Worm (Caenorhabditis elegans) whole organism, midembryonic: ENCODE results near the gene efn-4.

ENCODE experiments used
- T22C8.4 ChIP-seq: fragments of 200-800 bp; sonication (Bioruptor generic); IDR thresholded peaks from 2 replicates; pipeline ENCODE4 v1.3.6; 2022; ENCODE audit warnings: missing genetic modification characterization, missing compliant biosample characterization
- cog-1 ChIP-seq: sonication (generic microtip); optimal IDR thresholded peaks from 2 replicates; lab custom pipeline; 2016; ENCODE audit warnings: missing genetic modification characterization, missing compliant biosample characterization
- flt-1 ChIP-seq: fragments of 200-800 bp; sonication (Bioruptor generic); IDR thresholded peaks from 2 replicates; pipeline ENCODE4 v1.3.6; 2022; ENCODE audit warnings: missing genetic modification characterization, missing compliant biosample characterization
- klf-2 ChIP-seq: fragments of 200-800 bp; sonication (Bioruptor generic); conservative IDR thresholded peaks from 2 replicates; pipeline ENCODE4 v1.3.6; 2022; ENCODE audit warnings: missing genetic modification reagents, missing genetic modification characterization, missing compliant biosample characterization
- med-1 ChIP-seq: sonication (generic microtip); optimal IDR thresholded peaks from 2 replicates; lab custom pipeline; 2017; ENCODE audit warnings: missing genetic modification characterization, mild to moderate bottlenecking, missing compliant biosample characterization, antibody characterized with exemption, missing genetic modification reagents; ENCODE audit not compliant: insufficient read depth
- ref-1 ChIP-seq: fragments of 200-800 bp; sonication (Bioruptor generic); conservative IDR thresholded peaks from 2 replicates; pipeline ENCODE4 v1.3.6; 2022; ENCODE audit warnings: missing genetic modification reagents, missing genetic modification characterization, missing compliant biosample characterization
- tab-1 ChIP-seq: fragments of 200-800 bp; sonication (Bioruptor generic); IDR thresholded peaks from 2 replicates; pipeline ENCODE4 v1.3.6; 2022; ENCODE audit warnings: missing genetic modification characterization, missing compliant biosample characterization
- ztf-23 ChIP-seq: fragments of 200-800 bp; sonication (Bioruptor generic); IDR thresholded peaks from 2 replicates; pipeline ENCODE4 v1.3.6; 2022; ENCODE audit warnings: missing genetic modification reagents, missing genetic modification characterization, missing compliant biosample characterization
- ztf-29 ChIP-seq: fragments of 200-800 bp; sonication (Bioruptor generic); IDR thresholded peaks from 2 replicates; pipeline ENCODE4 v1.3.6; 2022; ENCODE audit warnings: missing genetic modification reagents, missing genetic modification characterization, missing compliant biosample characterization

The efn-4 gene

DNA sequence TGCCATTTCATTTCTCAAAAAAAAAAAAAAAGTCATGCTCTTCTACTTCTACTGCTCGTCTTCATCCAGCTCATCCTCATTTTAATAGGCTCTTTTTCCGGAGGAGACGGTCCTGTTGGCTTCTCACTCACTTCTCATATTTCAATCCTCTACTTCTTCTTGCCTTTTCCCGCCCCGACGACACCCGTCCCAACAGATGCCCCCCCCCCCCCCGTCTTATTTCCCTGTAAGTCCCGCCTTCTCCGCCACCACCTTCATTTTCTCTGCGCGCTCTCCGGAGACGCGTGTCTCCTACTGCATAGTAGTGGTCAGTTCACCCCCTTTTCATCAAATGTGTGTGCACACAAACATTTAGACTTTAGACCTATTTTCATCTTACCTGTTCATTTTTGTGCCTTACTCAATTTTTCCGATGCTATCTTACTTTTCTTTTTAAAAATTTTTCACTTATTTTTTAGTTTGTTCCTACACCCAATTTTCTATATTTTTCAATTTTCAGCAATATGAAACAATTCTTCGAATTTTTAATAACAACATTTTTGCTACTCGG lies at the start of gene efn-4:
Gene efn-4 (plus strand): TSS at position 500 of the 550 bp plus-strand sequence.
- TF ChIP-seq med-1 = no peak
- TF ChIP-seq ztf-23 (GFP tag; lab: Robert Waterston, UW) = 0 out of 2 replicates have a peak, but pooled peaks have one; percentile 8

DNA sequence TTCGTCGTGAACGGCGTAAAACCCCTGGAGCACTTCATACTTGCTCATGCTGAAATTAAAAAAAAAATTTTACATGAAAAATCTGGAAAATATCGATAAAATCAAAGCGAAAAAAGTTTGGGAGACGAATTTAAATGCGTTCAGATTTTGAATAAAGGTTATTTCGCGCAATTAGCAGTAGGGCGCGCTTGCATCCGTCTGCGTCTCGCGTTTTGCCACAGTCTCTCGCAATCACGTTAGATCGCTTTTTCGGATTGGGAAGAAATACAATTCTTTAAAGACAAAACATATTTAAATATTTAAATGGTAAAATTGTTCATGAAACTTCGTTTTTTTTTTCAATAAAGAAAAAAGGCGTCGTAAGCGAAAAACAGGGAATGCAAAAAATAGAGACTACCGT lies 39.6 kb upstream of the efn-4 start, which contains the start of gene pig-1:
Gene pig-1 (minus strand): TSS at position 49 of the 400 bp plus-strand sequence.
- no peak for TF ChIP-seq ref-1 (GFP tag; lab: Robert Waterston, UW)
- TF ChIP-seq cog-1 (tag; lab: Kevin White, UChicago) = no peak
- peak; percentile 59 for TF ChIP-seq flt-1 (GFP tag; lab: Robert Waterston, UW)
- no peak for TF ChIP-seq T22C8.4 (GFP tag; lab: Robert Waterston, UW)
- TF ChIP-seq med-1 = no peak
- no peak for TF ChIP-seq klf-2 (GFP tag; lab: Robert Waterston, UW)
- no peak for TF ChIP-seq tab-1 (GFP tag; lab: Robert Waterston, UW)
- TF ChIP-seq ztf-23 (GFP tag; lab: Robert Waterston, UW) = 0 out of 2 replicates have a peak, but pooled peaks have one; percentile 42
- TF ChIP-seq ztf-29 (GFP tag; lab: Robert Waterston, UW) = no peak

DNA sequence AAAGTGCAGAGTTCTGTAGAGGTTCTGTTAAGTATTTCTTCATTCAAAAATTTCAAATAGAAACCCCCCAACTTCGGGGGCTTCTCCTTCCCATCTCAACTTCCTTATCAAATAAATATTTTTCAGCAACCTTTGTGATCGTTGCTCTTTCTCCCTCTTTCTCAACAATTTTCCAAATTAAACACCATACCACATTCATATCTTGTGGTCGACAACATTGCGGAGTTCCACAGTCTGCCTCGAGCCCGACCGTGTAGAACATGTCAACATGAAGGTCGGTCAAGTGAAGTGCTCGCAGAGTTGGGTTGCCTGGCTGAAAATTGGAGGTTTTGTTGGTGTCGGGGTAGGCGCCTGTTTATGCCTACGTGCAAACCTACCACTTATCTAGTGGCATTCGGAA lies 36.5 kb upstream of the efn-4 start:
- TF ChIP-seq ztf-29 (GFP tag; lab: Robert Waterston, UW) = no peak
- TF ChIP-seq ref-1 (GFP tag; lab: Robert Waterston, UW) = no peak
- no peak for TF ChIP-seq flt-1 (GFP tag; lab: Robert Waterston, UW)
- TF ChIP-seq tab-1 (GFP tag; lab: Robert Waterston, UW) = no peak
- TF ChIP-seq klf-2 (GFP tag; lab: Robert Waterston, UW) = no peak
- TF ChIP-seq T22C8.4 (GFP tag; lab: Robert Waterston, UW) = no peak
- TF ChIP-seq med-1 = no peak
- no peak for TF ChIP-seq cog-1 (tag; lab: Kevin White, UChicago)
- no peak for TF ChIP-seq ztf-23 (GFP tag; lab: Robert Waterston, UW)

DNA sequence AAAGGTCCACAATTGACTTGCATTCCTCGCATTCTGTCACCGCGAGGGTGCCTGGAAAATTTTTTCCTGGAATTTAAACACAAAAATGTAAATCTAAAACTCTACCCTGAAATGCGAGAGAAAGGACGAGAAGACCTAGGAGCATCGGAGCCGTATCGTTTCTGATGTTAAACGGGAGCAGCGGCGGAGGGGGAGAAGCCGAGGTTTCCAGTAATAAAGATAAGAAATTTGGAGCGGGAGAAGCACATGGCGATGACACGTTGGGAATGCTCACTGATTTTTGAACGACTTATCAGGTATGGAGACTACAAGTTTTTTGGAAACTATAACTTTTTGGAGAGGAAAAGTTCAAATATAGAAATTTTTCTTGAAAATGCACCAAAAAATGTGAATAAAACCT lies 35.4 kb upstream of the efn-4 start, which contains the start of gene asm-3:
Gene asm-3 (minus strand): TSS at position 215 of the 400 bp plus-strand sequence.
- TF ChIP-seq T22C8.4 (GFP tag; lab: Robert Waterston, UW) (no peak), cog-1 (tag; lab: Kevin White, UChicago) (no peak), ref-1 (GFP tag; lab: Robert Waterston, UW) (no peak), flt-1 (GFP tag; lab: Robert Waterston, UW) (no peak), ztf-23 (GFP tag; lab: Robert Waterston, UW) (no peak), med-1 (no peak), tab-1 (GFP tag; lab: Robert Waterston, UW) (no peak), ztf-29 (GFP tag; lab: Robert Waterston, UW) (no peak), klf-2 (GFP tag; lab: Robert Waterston, UW) (no peak)

DNA sequence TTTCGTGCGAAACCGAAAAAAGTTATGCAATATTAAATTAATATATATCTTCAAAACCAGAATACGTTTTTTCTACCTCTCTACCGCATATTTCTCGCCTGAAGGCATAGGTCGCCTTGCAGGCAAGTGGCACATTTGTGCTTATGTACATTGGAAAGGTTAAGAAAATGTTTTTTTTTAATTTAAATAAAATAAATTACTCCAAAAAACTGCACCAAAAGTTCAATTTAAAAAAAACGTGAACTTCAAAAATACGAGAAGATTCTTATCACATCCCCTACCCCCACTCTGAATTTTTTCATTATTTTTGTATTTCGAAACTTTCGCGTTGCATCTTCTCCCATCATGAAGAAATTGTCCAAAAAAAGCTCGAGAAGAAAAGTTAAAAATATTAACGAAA lies 34.7 kb upstream of the efn-4 start, which contains the start of gene W03G1.2:
Gene W03G1.2 (plus strand): TSS at position 301 of the 400 bp plus-strand sequence.
- no peak for TF ChIP-seq flt-1 (GFP tag; lab: Robert Waterston, UW)

DNA sequence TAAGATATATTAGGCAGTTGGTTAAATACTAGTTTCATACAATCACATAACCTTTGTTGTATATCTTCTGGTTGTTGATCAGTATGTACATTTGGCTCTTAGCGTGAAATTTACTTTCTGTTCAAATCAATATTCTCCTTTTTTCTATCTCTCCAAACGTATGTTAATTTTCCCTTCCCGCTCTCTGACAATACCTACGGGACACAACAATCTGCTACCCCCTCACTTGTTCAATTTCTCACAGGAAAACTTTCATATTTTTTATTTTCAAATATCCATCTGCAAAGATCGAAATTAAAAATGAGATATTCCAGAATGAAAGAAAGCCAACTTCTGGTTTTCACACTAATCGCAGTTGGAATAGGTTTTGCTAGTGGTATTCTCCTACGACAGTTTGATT lies 27.2 kb upstream of the efn-4 start, which contains the start of gene glt-7:
Gene glt-7 (plus strand): TSS at position 301 of the 400 bp plus-strand sequence.
- TF ChIP-seq klf-2 (GFP tag; lab: Robert Waterston, UW) (no peak), ztf-23 (GFP tag; lab: Robert Waterston, UW) (no peak), flt-1 (GFP tag; lab: Robert Waterston, UW) (no peak), ref-1 (GFP tag; lab: Robert Waterston, UW) (no peak), tab-1 (GFP tag; lab: Robert Waterston, UW) (no peak), cog-1 (tag; lab: Kevin White, UChicago) (no peak), med-1 (no peak), T22C8.4 (GFP tag; lab: Robert Waterston, UW) (no peak), ztf-29 (GFP tag; lab: Robert Waterston, UW) (no peak)

DNA sequence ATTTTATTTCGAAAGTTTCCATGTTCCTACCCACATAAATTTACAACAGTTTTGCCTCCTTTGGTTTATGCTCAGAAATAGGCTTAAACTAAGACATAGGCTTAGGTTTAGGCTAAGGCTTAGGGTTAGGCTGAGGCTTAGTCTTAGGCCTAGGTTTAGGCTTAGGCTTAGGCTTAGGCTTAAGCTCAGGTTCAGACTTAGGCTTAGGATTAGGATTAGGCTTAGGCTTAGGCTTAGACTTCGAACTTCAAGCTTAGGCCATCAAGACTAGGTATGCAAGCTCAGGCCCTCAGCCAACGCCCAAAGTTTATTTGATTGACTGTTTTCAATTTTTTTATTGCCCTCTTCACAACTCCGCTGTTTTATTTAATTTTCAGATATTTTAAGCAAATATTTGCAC lies 13.2 kb upstream of the efn-4 start:
- TF ChIP-seq ztf-29 (GFP tag; lab: Robert Waterston, UW) (no peak), ztf-23 (GFP tag; lab: Robert Waterston, UW) (no peak), tab-1 (GFP tag; lab: Robert Waterston, UW) (no peak), ref-1 (GFP tag; lab: Robert Waterston, UW) (no peak), med-1 (no peak)

DNA sequence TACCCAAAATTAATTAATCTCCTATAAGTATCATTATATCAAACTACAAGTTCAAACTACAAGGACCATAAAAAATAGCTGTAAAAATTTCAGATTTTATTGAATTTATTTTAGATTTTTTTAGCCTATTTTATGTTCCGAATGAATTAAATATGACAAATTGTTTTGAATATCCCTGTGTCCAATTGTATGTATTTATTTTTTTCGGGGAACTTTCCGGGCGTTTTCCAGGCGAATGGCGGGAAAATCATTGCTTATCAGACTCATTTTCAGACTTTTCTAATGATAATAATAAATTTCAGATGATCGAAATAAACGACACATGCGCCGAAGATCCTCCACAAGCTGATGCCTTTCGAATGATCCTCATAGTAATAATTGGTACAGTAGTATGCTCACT lies 11.0 kb upstream of the efn-4 start, which contains the start of gene F56A11.4:
Gene F56A11.4 (plus strand): TSS at position 301 of the 400 bp plus-strand sequence.
- TF ChIP-seq cog-1 (tag; lab: Kevin White, UChicago) (no peak), ztf-23 (GFP tag; lab: Robert Waterston, UW) (no peak), T22C8.4 (GFP tag; lab: Robert Waterston, UW) (no peak), tab-1 (GFP tag; lab: Robert Waterston, UW) (no peak), ref-1 (GFP tag; lab: Robert Waterston, UW) (no peak), ztf-29 (GFP tag; lab: Robert Waterston, UW) (no peak), flt-1 (GFP tag; lab: Robert Waterston, UW) (no peak), klf-2 (GFP tag; lab: Robert Waterston, UW) (no peak), med-1 (no peak)

DNA sequence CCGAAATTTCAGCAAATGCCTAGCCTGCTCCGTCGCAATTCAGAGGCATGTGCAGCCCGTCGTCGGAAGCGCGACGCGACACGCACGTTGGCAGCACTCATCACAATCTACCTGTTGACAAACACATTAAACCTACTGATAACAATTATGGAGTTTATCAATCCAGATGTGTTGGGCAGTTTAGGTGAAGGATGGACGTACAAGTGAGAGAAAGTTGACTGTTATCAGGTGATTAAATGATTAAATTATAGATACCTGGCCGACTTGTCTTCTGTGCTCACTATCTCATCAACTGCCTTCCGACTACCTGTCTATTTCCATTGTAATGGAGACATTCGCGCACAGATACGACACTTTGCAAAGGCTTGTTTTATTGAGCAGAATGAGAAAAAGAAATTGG lies 7.1 kb upstream of the efn-4 start:
- TF ChIP-seq tab-1 (GFP tag; lab: Robert Waterston, UW) (no peak), ztf-23 (GFP tag; lab: Robert Waterston, UW) (no peak), T22C8.4 (GFP tag; lab: Robert Waterston, UW) (no peak), flt-1 (GFP tag; lab: Robert Waterston, UW) (no peak), ref-1 (GFP tag; lab: Robert Waterston, UW) (no peak), klf-2 (GFP tag; lab: Robert Waterston, UW) (no peak), ztf-29 (GFP tag; lab: Robert Waterston, UW) (no peak), med-1 (no peak), cog-1 (tag; lab: Kevin White, UChicago) (no peak)
